Fruit fly (Drosophila melanogaster) whole organism, embryonic: ENCODE results near the gene Hr38.

Experiments used
- Ada2b ChIP-seq: fragments of 200-800 bp; sonication (Bioruptor generic); IDR thresholded peaks from 2 replicates; pipeline ENCODE4 v1.3.6; 2022; ENCODE audit warnings: missing biosample characterization, missing genetic modification characterization
- Adf1 ChIP-seq: fragments of 200-800 bp; sonication (Bioruptor generic); IDR thresholded peaks from 2 replicates; pipeline ENCODE4 v1.3.6; 2022; ENCODE audit warnings: missing biosample characterization, missing genetic modification characterization
- Atf6 ChIP-seq: fragments of 200-800 bp; sonication (Bioruptor generic); IDR thresholded peaks from 2 replicates; pipeline ENCODE4 v1.3.6; 2022; ENCODE audit warnings: missing biosample characterization, missing genetic modification characterization
- CG1024 ChIP-seq: fragments of 200-800 bp; sonication (Bioruptor generic); IDR thresholded peaks from 2 replicates; pipeline ENCODE4 v1.3.6; 2022; ENCODE audit warnings: missing biosample characterization, missing genetic modification characterization
- CG10431 ChIP-seq: fragments of 200-800 bp; sonication (Bioruptor generic); optimal IDR thresholded peaks from 3 replicates; lab custom pipeline; 2018; ENCODE audit warnings: missing biosample characterization, mild to moderate bottlenecking, missing genetic modification characterization
- CG12744 ChIP-seq: fragments of 200-800 bp; sonication (Bioruptor generic); optimal IDR thresholded peaks from 2 replicates; lab custom pipeline; 2016; ENCODE audit warnings: missing biosample characterization, missing genetic modification characterization
- CG13123 ChIP-seq: fragments of 200-800 bp; sonication (Bioruptor generic); optimal IDR thresholded peaks from 2 replicates; lab custom pipeline; 2016; ENCODE audit warnings: missing biosample characterization, missing genetic modification characterization
- CG15011 ChIP-seq: fragments of 200-800 bp; sonication (Bioruptor generic); optimal IDR thresholded peaks from 3 replicates; lab custom pipeline; 2018; ENCODE audit warnings: missing biosample characterization, mild to moderate bottlenecking, missing genetic modification characterization
- CG1529 ChIP-seq: fragments of 200-800 bp; sonication (Bioruptor generic); optimal IDR thresholded peaks from 3 replicates; lab custom pipeline; 2018; ENCODE audit warnings: missing biosample characterization, missing genetic modification characterization
- CG15696 ChIP-seq: fragments of 200-800 bp; sonication (Bioruptor generic); optimal IDR thresholded peaks from 2 replicates; lab custom pipeline; 2019; ENCODE audit warnings: missing biosample characterization, mild to moderate bottlenecking, missing genetic modification characterization, moderate library complexity
- CG17385 ChIP-seq: fragments of 200-800 bp; sonication (Bioruptor generic); optimal IDR thresholded peaks from 3 replicates; lab custom pipeline; 2018; ENCODE audit warnings: missing biosample characterization, mild to moderate bottlenecking, missing genetic modification characterization
- CG17802 ChIP-seq: fragments of 200-800 bp; sonication (Bioruptor generic); optimal IDR thresholded peaks from 2 replicates; lab custom pipeline; 2018; ENCODE audit warnings: missing biosample characterization, mild to moderate bottlenecking, missing genetic modification characterization, moderate library complexity
- CG1792 ChIP-seq: fragments of 200-800 bp; sonication (Bioruptor generic); optimal IDR thresholded peaks from 2 replicates; lab custom pipeline; 2016; ENCODE audit warnings: missing biosample characterization, missing genetic modification characterization
- CG1832 ChIP-seq: fragments of 200-800 bp; sonication (Bioruptor generic); optimal IDR thresholded peaks from 2 replicates; lab custom pipeline; 2017; ENCODE audit warnings: missing biosample characterization, mild to moderate bottlenecking, missing genetic modification characterization, inconsistent platforms
- CG2116 ChIP-seq: fragments of 200-800 bp; sonication (Bioruptor generic); optimal IDR thresholded peaks from 3 replicates; lab custom pipeline; 2018; ENCODE audit warnings: missing biosample characterization, mild to moderate bottlenecking, missing genetic modification characterization
- CG30403 ChIP-seq: fragments of 200-800 bp; sonication (Bioruptor generic); optimal IDR thresholded peaks from 3 replicates; lab custom pipeline; 2016; ENCODE audit warnings: missing biosample characterization, missing genetic modification characterization
- CG31388 ChIP-seq: fragments of 200-800 bp; sonication (Bioruptor generic); optimal IDR thresholded peaks from 2 replicates; lab custom pipeline; 2016; ENCODE audit warnings: missing biosample characterization, missing genetic modification characterization
- CG31441 ChIP-seq: fragments of 200-800 bp; sonication (Bioruptor generic); IDR thresholded peaks from 2 replicates; pipeline ENCODE4 v1.3.6; 2022; ENCODE audit warnings: missing biosample characterization, missing genetic modification characterization
- CG33213 ChIP-seq: fragments of 200-800 bp; sonication (Bioruptor generic); optimal IDR thresholded peaks from 3 replicates; lab custom pipeline; 2016; ENCODE audit warnings: missing biosample characterization, missing genetic modification characterization
- CG33557 ChIP-seq: fragments of 200-800 bp; sonication (Bioruptor generic); optimal IDR thresholded peaks from 2 replicates; lab custom pipeline; 2019; ENCODE audit warnings: missing biosample characterization, mild to moderate bottlenecking, missing genetic modification characterization, moderate library complexity
- CG4820 ChIP-seq: fragments of 200-800 bp; sonication (Bioruptor generic); optimal IDR thresholded peaks from 3 replicates; lab custom pipeline; 2016; ENCODE audit warnings: missing biosample characterization, missing genetic modification characterization
- CG5180 ChIP-seq: fragments of 200-800 bp; sonication (Bioruptor generic); optimal IDR thresholded peaks from 3 replicates; lab custom pipeline; 2017; ENCODE audit warnings: missing biosample characterization, missing genetic modification characterization, mild to moderate bottlenecking, moderate library complexity, missing genetic modification reagents
- CG5245 ChIP-seq: fragments of 200-800 bp; sonication (Bioruptor generic); optimal IDR thresholded peaks from 3 replicates; lab custom pipeline; 2016; ENCODE audit warnings: missing biosample characterization, missing genetic modification characterization
- CG6683 ChIP-seq: fragments of 200-800 bp; sonication (Bioruptor generic); optimal IDR thresholded peaks from 2 replicates; lab custom pipeline; 2017; ENCODE audit warnings: missing biosample characterization, mild to moderate bottlenecking, missing genetic modification characterization, missing genetic modification reagents
- CG6813 ChIP-seq: fragments of 200-800 bp; sonication (Bioruptor generic); optimal IDR thresholded peaks from 2 replicates; lab custom pipeline; 2017; ENCODE audit warnings: missing biosample characterization, missing genetic modification characterization, mild to moderate bottlenecking, moderate library complexity, missing genetic modification reagents
- CG7556 ChIP-seq: fragments of 200-800 bp; sonication (Bioruptor generic); optimal IDR thresholded peaks from 2 replicates; lab custom pipeline; 2017; ENCODE audit warnings: missing biosample characterization, mild to moderate bottlenecking, missing genetic modification characterization
- CG8089 ChIP-seq: fragments of 200-800 bp; sonication (Bioruptor generic); optimal IDR thresholded peaks from 3 replicates; lab custom pipeline; 2016; ENCODE audit warnings: missing biosample characterization, missing genetic modification characterization
- D ChIP-seq, 2 experiments: fragments of 200-800 bp in 1 of 2; fragments of >200 bp in 1 of 2; sonication (Bioruptor generic) in 1 of 2; optimal IDR thresholded peaks; 2 replicates in 1 of 2; 3 replicates in 1 of 2; lab custom pipeline; 2017; ENCODE audit warnings: mild to moderate bottlenecking in 1 of 2, missing biosample characterization in 1 of 2, missing genetic modification characterization in 1 of 2, missing genetic modification reagents in 1 of 2
- Dref ChIP-seq: fragments of 200-800 bp; sonication (Bioruptor generic); IDR thresholded peaks from 2 replicates; pipeline ENCODE4 v1.3.6; 2022; ENCODE audit warnings: missing biosample characterization, missing genetic modification characterization
- Lim3 ChIP-seq: fragments of 200-800 bp; sonication (Bioruptor generic); IDR thresholded peaks from 2 replicates; pipeline ENCODE4 v1.3.6; 2022; ENCODE audit warnings: missing biosample characterization, missing genetic modification characterization
- NK7.1 ChIP-seq: fragments of 200-800 bp; sonication (Bioruptor generic); optimal IDR thresholded peaks from 3 replicates; lab custom pipeline; 2016; ENCODE audit warnings: missing biosample characterization, missing genetic modification characterization
- Ptx1 ChIP-seq: fragments of 200-800 bp; sonication (Bioruptor generic); IDR thresholded peaks from 2 replicates; pipeline ENCODE4 v1.3.6; 2022; ENCODE audit warnings: missing biosample characterization, missing genetic modification characterization
- Ravus ChIP-seq: fragments of 200-800 bp; sonication (Bioruptor generic); IDR thresholded peaks from 2 replicates; pipeline ENCODE4 v1.3.6; 2022; ENCODE audit warnings: missing biosample characterization, missing genetic modification characterization
- Sox102F ChIP-seq: fragments of 200-800 bp; sonication (Bioruptor generic); optimal IDR thresholded peaks from 2 replicates; lab custom pipeline; 2018; ENCODE audit warnings: missing biosample characterization, mild to moderate bottlenecking, missing genetic modification characterization, moderate library complexity
- Spps ChIP-seq: fragments of 200-800 bp; sonication (Bioruptor generic); optimal IDR thresholded peaks from 2 replicates; lab custom pipeline; 2018; ENCODE audit warnings: missing biosample characterization, mild to moderate bottlenecking, missing genetic modification characterization
- amos ChIP-seq: fragments of 200-800 bp; sonication (Bioruptor generic); IDR thresholded peaks from 2 replicates; pipeline ENCODE4 v1.3.6; 2022; ENCODE audit warnings: missing biosample characterization, missing genetic modification characterization; ENCODE audit not compliant: partially characterized antibody
- bowl ChIP-seq: fragments of 200-800 bp; sonication (Bioruptor generic); IDR thresholded peaks from 2 replicates; pipeline ENCODE4 v1.3.6; 2022; ENCODE audit warnings: missing biosample characterization, missing genetic modification characterization
- bsh ChIP-seq, 2 experiments: fragments of 200-800 bp; sonication (Bioruptor generic); optimal IDR thresholded peaks; 2 replicates each; lab custom pipeline; 2017 to 2018; ENCODE audit warnings: mild to moderate bottlenecking in 2 of 2, missing biosample characterization in 2 of 2, missing genetic modification characterization in 2 of 2, moderate library complexity in 1 of 2
- danr ChIP-seq: fragments of 200-800 bp; sonication (Bioruptor generic); IDR thresholded peaks from 2 replicates; pipeline ENCODE4 v1.3.6; 2022; ENCODE audit warnings: missing biosample characterization, missing genetic modification characterization
- dimm ChIP-seq: fragments of 200-800 bp; sonication (Bioruptor generic); IDR thresholded peaks from 2 replicates; pipeline ENCODE4 v1.3.6; 2022; ENCODE audit warnings: missing biosample characterization, missing genetic modification characterization
- esg ChIP-seq: fragments of 200-800 bp; sonication (Bioruptor generic); conservative IDR thresholded peaks from 2 replicates; pipeline ENCODE4 v1.3.6; 2022; ENCODE audit warnings: missing biosample characterization, missing genetic modification characterization
- grn ChIP-seq: fragments of 200-800 bp; sonication (Bioruptor generic); optimal IDR thresholded peaks from 3 replicates; lab custom pipeline; 2017; ENCODE audit warnings: missing biosample characterization, missing genetic modification characterization
- gro ChIP-seq: fragments of 200-800 bp; sonication (Bioruptor generic); optimal IDR thresholded peaks from 2 replicates; lab custom pipeline; 2016; ENCODE audit warnings: missing biosample characterization, missing genetic modification characterization
- otp ChIP-seq: fragments of 200-800 bp; sonication (Bioruptor generic); IDR thresholded peaks from 3 replicates; pipeline ENCODE4, ENCODE4 v1.3.6; 2022; ENCODE audit warnings: missing biosample characterization, missing genetic modification characterization
- schlank ChIP-seq: fragments of 200-800 bp; sonication (Bioruptor generic); optimal IDR thresholded peaks from 2 replicates; lab custom pipeline; 2018; ENCODE audit warnings: missing biosample characterization, mild to moderate bottlenecking, missing genetic modification characterization
- shn ChIP-seq: fragments of 200-800 bp; sonication (Bioruptor generic); optimal IDR thresholded peaks from 3 replicates; lab custom pipeline; 2016; ENCODE audit warnings: missing biosample characterization, missing genetic modification characterization
- sna ChIP-seq: fragments of 200-800 bp; sonication (Bioruptor generic); IDR thresholded peaks from 2 replicates; pipeline ENCODE4 v1.3.6; 2022; ENCODE audit warnings: missing biosample characterization, missing genetic modification characterization; ENCODE audit not compliant: partially characterized antibody
- toy ChIP-seq: fragments of 200-800 bp; sonication (Bioruptor generic); IDR thresholded peaks from 2 replicates; pipeline ENCODE4 v1.3.6; 2022; ENCODE audit warnings: missing biosample characterization, missing genetic modification characterization
- z ChIP-seq: fragments of 200-800 bp; sonication (Bioruptor generic); IDR thresholded peaks from 3 replicates; pipeline ENCODE4 v1.3.6; 2022; ENCODE audit warnings: missing biosample characterization, missing genetic modification characterization

The Hr38 gene

dm6 chr2L:20714468-20715404 lies at the start of gene Hr38 (continued):
- no peak; the same call in 2 of the 3 replicates for TF ChIP-seq otp (GFP tag; lab: Robert Waterston, UW)
- no peak for TF ChIP-seq Ada2b (GFP tag; lab: Robert Waterston, UW)
- TF ChIP-seq amos (GFP tag; lab: Robert Waterston, UW), result no peak
- TF ChIP-seq bowl (GFP tag; lab: Robert Waterston, UW), result no peak
- TF ChIP-seq CG30403 (GFP tag; lab: Kevin White, UChicago), result peak; percentile 51
- no peak for TF ChIP-seq CG17802 (tag; lab: Kevin White, UChicago)
- TF ChIP-seq Ptx1 (GFP tag; lab: Robert Waterston, UW), result peak; percentile 57
- peak; percentile 47 for TF ChIP-seq CG1832 (GFP tag; lab: Kevin White, UChicago)
- TF ChIP-seq CG13123, result no peak
- TF ChIP-seq CG8089 (GFP tag; lab: Kevin White, UChicago), result no peak
- no peak for TF ChIP-seq D (optimal IDR thresholded peaks at IDR 0.05; lab: Kevin White, UChicago)
- TF ChIP-seq D (GFP tag; optimal IDR thresholded peaks at IDR 0.05; lab: Kevin White, UChicago), result no peak
- TF ChIP-seq Atf6 (GFP tag; lab: Robert Waterston, UW), result peak; percentile 59
- no peak for TF ChIP-seq Dref (GFP tag; lab: Robert Waterston, UW)
- TF ChIP-seq z, result peak; percentile 69
- TF ChIP-seq schlank (tag; lab: Kevin White, UChicago), result peak; percentile 17
- no peak for TF ChIP-seq grn (GFP tag; lab: Kevin White, UChicago)
- TF ChIP-seq CG7556 (GFP tag; lab: Kevin White, UChicago), result peak; percentile 72
- no peak for TF ChIP-seq Lim3
- TF ChIP-seq CG15011 (GFP tag; lab: Kevin White, UChicago), result no peak
- peak; percentile 45 for TF ChIP-seq gro
- peak; percentile 99 for TF ChIP-seq Adf1
- no peak for TF ChIP-seq Spps (tag; lab: Kevin White, UChicago)
- no peak for TF ChIP-seq dimm
- no peak for TF ChIP-seq esg (GFP tag; lab: Robert Waterston, UW)
- TF ChIP-seq Ravus (GFP tag; lab: Robert Waterston, UW), result no peak
- TF ChIP-seq CG5180, result no peak
- no peak for TF ChIP-seq CG12744 (GFP tag; lab: Kevin White, UChicago)
- no peak for TF ChIP-seq CG1529
- TF ChIP-seq CG6683, result peak; percentile 50
- no peak for TF ChIP-seq CG4820 (GFP tag; lab: Kevin White, UChicago)
- TF ChIP-seq danr, result no peak
- peak; percentile 30 for TF ChIP-seq CG33557 (GFP tag; lab: Kevin White, UChicago)
- no peak for TF ChIP-seq CG5245 (GFP tag; lab: Kevin White, UChicago)
- TF ChIP-seq bsh (GFP tag; optimal IDR thresholded peaks at IDR 0.05; lab: Kevin White, UChicago), result peak in 1 of 2 experiments; percentile 8
- TF ChIP-seq CG15696 (tag; lab: Kevin White, UChicago), result no peak
- no peak for TF ChIP-seq CG31388 (GFP tag; lab: Kevin White, UChicago)
- TF ChIP-seq shn (GFP tag; lab: Kevin White, UChicago), result no peak
- no peak for TF ChIP-seq CG33213 (GFP tag; lab: Kevin White, UChicago)
- peak; percentile 61 for TF ChIP-seq sna (GFP tag; lab: Robert Waterston, UW)
- TF ChIP-seq CG2116 (GFP tag; lab: Kevin White, UChicago), result no peak
- peak; percentile 41 for TF ChIP-seq CG10431 (GFP tag; lab: Kevin White, UChicago)
- peak; percentile 18 for TF ChIP-seq CG6813 (GFP tag; lab: Kevin White, UChicago)
- TF ChIP-seq CG1024 (GFP tag; lab: Robert Waterston, UW), result no peak
- TF ChIP-seq CG17385, result peak; percentile 26
- TF ChIP-seq toy (GFP tag; lab: Robert Waterston, UW), result no peak
- peak; percentile 65 for TF ChIP-seq Sox102F (GFP tag; lab: Kevin White, UChicago)
- no peak for TF ChIP-seq NK7.1
- TF ChIP-seq CG1792 (GFP tag; lab: Kevin White, UChicago), result no peak
- TF ChIP-seq CG31441 (GFP tag; lab: Robert Waterston, UW), result no peak
